Worm (Caenorhabditis elegans): ENCODE data around the gene sli-1.

Gene sli-1

DNA sequence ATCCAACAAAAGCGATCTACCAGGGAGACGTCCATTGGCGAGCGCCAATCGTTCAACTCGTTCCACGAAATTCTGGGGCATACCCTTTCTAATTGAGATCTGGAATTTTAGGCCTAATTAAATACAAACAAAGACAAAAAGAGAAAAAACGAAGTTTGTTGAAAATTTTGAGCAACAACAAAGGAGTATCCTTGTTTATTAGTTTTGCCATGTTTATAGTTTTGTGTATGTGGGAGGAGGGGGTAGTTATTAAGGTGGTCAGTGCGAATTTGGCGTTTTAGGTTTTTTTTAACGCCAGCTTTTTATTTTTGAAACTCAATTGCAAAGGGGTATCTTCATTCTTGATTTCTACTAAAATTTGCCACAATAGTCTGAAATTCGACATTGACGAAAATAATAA, 11.4 kb downstream of the sli-1 start, which contains the start of gene irk-2:
Gene irk-2, minus strand, starts transcription at position 101 of the 400 bp plus-strand sequence.
- no peak for TF ChIP-seq ama-1 (optimal IDR thresholded peaks at IDR 0.05)
- no peak for TF ChIP-seq tra-4 (tag; optimal IDR thresholded peaks at IDR 0.05)
- no peak for TF ChIP-seq F13C5.2 (tag; optimal IDR thresholded peaks at IDR 0.05)
- TF ChIP-seq ceh-36 (tag; optimal IDR thresholded peaks at IDR 0.05) = no peak
- no peak for TF ChIP-seq flt-1 (GFP tag; IDR thresholded peaks at IDR 0.05)
- no peak for TF ChIP-seq tbx-11 (GFP tag; IDR thresholded peaks at IDR 0.05)
- TF ChIP-seq hmg-4 (GFP tag; optimal IDR thresholded peaks at IDR 0.05) = no peak
- TF ChIP-seq scrt-1 (GFP tag; IDR thresholded peaks at IDR 0.05) = no peak
- TF ChIP-seq sea-1 (GFP tag; conservative IDR thresholded peaks at IDR 0.05) = no peak
- no peak for TF ChIP-seq B0310.2 (tag; optimal IDR thresholded peaks at IDR 0.05)

DNA sequence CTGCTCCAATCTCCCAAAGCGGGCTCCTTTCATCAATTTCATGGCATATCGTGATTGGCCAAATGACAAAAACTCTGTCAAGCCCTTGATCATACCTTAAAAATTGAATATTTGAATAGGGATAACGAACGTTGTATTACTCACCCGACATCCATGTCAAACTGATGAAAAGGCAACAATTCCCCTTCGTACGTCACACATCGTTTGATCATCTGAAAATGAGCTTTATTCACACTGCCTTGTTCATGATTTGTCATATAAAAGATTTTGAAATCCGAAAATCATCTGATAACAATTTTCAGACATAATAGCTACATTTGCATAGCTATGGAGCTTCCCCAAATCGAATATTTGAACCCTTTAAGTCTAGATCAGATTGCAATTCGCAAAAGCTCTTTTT, 19.3 kb downstream of the sli-1 start, which contains the start of gene M02A10.1:
Gene M02A10.1, plus strand, starts transcription at position 301 of the 400 bp plus-strand sequence.
- TF ChIP-seq hmg-4 (GFP tag; optimal IDR thresholded peaks at IDR 0.05) = no peak
- no peak for TF ChIP-seq flt-1 (GFP tag; IDR thresholded peaks at IDR 0.05)
- TF ChIP-seq tbx-11 (GFP tag; IDR thresholded peaks at IDR 0.05) = no peak
- no peak for TF ChIP-seq sea-1 (GFP tag; conservative IDR thresholded peaks at IDR 0.05)
- TF ChIP-seq scrt-1 (GFP tag; IDR thresholded peaks at IDR 0.05) = no peak
- no peak for TF ChIP-seq ets-7 (tag; optimal IDR thresholded peaks at IDR 0.05)
- no peak for TF ChIP-seq tra-4 (tag; optimal IDR thresholded peaks at IDR 0.05)
- no peak for TF ChIP-seq F13C5.2 (tag; optimal IDR thresholded peaks at IDR 0.05)
- no peak for TF ChIP-seq ama-1 (optimal IDR thresholded peaks at IDR 0.05)
- TF ChIP-seq hmbx-1 (tag; optimal IDR thresholded peaks at IDR 0.05) = no peak
- TF ChIP-seq pes-1 (GFP tag; IDR thresholded peaks at IDR 0.05) = no peak

DNA sequence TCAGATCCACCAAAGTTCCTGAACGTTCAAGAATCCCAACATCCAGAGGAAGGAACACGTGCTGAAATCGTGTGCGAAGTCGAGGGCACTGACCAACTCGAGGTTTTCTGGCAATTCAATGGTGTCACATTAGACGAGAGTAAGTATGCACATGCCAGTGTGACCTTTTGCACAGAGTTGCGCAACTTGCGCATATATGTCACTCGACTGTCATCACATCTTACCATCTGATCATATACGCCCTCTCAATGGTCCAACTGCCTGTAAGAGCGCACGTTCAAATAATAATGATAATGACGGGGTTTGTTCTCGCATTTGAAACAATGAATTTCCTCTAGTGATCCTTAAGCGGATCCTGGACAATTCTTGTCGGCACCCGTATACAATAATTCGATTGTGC, 29.5 kb downstream of the sli-1 start:
- TF ChIP-seq ceh-36 (tag; optimal IDR thresholded peaks at IDR 0.05) (no peak), ceh-13 (GFP tag; optimal IDR thresholded peaks at IDR 0.05) (no peak), hmbx-1 (tag; optimal IDR thresholded peaks at IDR 0.05) (no peak), pes-1 (GFP tag; IDR thresholded peaks at IDR 0.05) (no peak), aly-1 (tag; optimal IDR thresholded peaks at IDR 0.05) (no peak), hmg-4 (GFP tag; optimal IDR thresholded peaks at IDR 0.05) (no peak), B0310.2 (tag; optimal IDR thresholded peaks at IDR 0.05) (no peak), tbx-37 (GFP tag; conservative IDR thresholded peaks at IDR 0.05) (no peak), ama-1 (optimal IDR thresholded peaks at IDR 0.05) (no peak), hnd-1 (tag; optimal IDR thresholded peaks at IDR 0.05) (no peak), tbx-11 (GFP tag; IDR thresholded peaks at IDR 0.05) (no peak)

DNA sequence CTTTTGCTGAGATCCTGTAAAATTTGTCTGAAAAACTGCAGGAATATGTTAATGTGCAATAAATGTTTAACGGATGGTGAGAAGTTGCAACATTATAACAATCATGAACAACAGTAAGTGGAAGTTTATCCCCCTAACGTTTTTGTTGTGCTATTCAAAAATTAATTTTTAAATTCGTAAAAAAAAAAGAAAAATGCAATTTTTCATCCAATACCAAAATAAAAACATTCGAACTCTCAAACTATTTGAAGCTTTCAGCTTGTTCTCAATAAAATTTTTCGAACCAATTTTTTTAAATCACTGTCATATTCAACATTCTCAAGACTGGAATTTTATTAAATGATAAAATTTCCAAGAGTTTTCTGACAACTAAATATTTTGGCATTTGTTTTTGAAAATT, 34.2 kb downstream of the sli-1 start, which contains the start of gene ncam-1:
Gene ncam-1, plus strand, starts transcription at position 301 of the 400 bp plus-strand sequence.
- TF ChIP-seq tbx-37 (GFP tag; conservative IDR thresholded peaks at IDR 0.05) (no peak), scrt-1 (GFP tag; IDR thresholded peaks at IDR 0.05) (no peak), F13C5.2 (tag; optimal IDR thresholded peaks at IDR 0.05) (no peak), tbx-11 (GFP tag; IDR thresholded peaks at IDR 0.05) (no peak)

DNA sequence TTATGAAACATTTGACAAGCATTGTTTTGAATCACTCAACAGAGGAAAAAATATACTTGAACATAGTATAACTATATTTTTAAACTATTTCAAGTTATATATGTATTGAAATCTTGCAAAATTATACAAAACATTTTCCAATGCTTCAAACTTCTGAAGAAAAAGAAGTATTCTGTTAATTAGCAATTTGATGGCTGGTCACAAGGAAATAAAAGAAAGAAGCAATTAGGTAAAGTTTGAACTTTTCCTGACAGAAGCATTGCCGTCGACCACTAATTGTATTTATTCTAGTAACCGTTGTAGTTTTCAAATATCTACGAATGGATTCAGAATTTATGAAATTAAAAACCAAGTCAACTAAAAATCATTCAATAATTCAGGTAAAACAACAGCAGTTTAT, 37.2 kb downstream of the sli-1 start:
- no peak for TF ChIP-seq hmg-4 (GFP tag; optimal IDR thresholded peaks at IDR 0.05)
- TF ChIP-seq aly-1 (tag; optimal IDR thresholded peaks at IDR 0.05) = no peak
- no peak for TF ChIP-seq ets-7 (tag; optimal IDR thresholded peaks at IDR 0.05)
- no peak for TF ChIP-seq B0310.2 (tag; optimal IDR thresholded peaks at IDR 0.05)
- no peak for TF ChIP-seq tbx-37 (GFP tag; conservative IDR thresholded peaks at IDR 0.05)
- no peak for TF ChIP-seq flt-1 (GFP tag; IDR thresholded peaks at IDR 0.05)

DNA sequence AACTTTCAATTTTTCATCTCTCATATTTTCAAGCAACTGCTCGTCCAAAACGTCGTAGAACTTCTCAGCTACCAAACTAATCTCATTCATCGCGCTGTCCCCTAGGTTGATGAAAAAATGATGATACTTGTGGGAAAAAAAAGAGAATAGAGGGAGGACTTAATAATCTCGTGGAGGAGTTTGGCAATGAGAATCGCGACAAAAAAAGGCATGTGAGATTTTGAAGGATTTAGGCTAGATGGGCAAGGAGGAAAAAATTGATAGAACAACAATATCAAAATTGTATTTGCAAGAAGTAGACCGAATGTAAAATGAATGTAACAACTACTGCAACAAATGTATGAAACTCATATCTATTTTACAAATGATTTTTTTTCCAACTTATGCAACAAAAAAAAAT, 43.1 kb downstream of the sli-1 start, which contains the start of gene Y9C12A.1:
Gene Y9C12A.1, minus strand, starts transcription at position 101 of the 400 bp plus-strand sequence.
- TF ChIP-seq F13C5.2 (tag; optimal IDR thresholded peaks at IDR 0.05) = no peak
- TF ChIP-seq flt-1 (GFP tag; IDR thresholded peaks at IDR 0.05) = no peak
- no peak for TF ChIP-seq tbx-37 (GFP tag; conservative IDR thresholded peaks at IDR 0.05)
- no peak for TF ChIP-seq scrt-1 (GFP tag; IDR thresholded peaks at IDR 0.05)
- no peak for TF ChIP-seq tra-4 (tag; optimal IDR thresholded peaks at IDR 0.05)
- TF ChIP-seq aly-1 (tag; optimal IDR thresholded peaks at IDR 0.05) = no peak
- no peak for TF ChIP-seq hnd-1 (tag; optimal IDR thresholded peaks at IDR 0.05)
- TF ChIP-seq B0310.2 (tag; optimal IDR thresholded peaks at IDR 0.05) = no peak
- no peak for TF ChIP-seq ama-1 (optimal IDR thresholded peaks at IDR 0.05)
- TF ChIP-seq ceh-13 (GFP tag; optimal IDR thresholded peaks at IDR 0.05) = no peak
- TF ChIP-seq pes-1 (GFP tag; IDR thresholded peaks at IDR 0.05) = no peak
- no peak for TF ChIP-seq tbx-11 (GFP tag; IDR thresholded peaks at IDR 0.05)
- TF ChIP-seq hmg-4 (GFP tag; optimal IDR thresholded peaks at IDR 0.05) = no peak
- no peak for TF ChIP-seq sea-1 (GFP tag; conservative IDR thresholded peaks at IDR 0.05)
- no peak for TF ChIP-seq ets-7 (tag; optimal IDR thresholded peaks at IDR 0.05)
- no peak for TF ChIP-seq hmbx-1 (tag; optimal IDR thresholded peaks at IDR 0.05)
- TF ChIP-seq ceh-36 (tag; optimal IDR thresholded peaks at IDR 0.05) = no peak

DNA sequence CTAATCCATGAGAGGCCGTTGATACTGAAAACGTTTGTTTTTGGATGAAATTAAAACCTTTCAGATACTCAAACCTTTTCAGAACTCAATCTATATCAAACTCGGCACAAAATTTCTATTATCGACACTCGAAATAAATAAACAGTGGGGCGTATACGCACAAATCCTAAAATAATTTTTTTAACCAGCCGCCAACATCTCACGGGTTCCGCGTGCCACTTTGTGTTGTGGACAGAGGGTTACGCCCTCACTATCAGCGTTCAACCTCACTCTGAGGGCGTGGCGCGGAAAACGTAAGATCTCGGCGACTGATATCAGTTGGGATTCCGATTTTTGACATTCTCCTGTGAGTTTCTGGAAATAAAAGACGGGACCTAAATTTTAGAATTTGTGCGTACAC, 44.4 kb downstream of the sli-1 start:
- TF ChIP-seq hmg-4 (GFP tag; optimal IDR thresholded peaks at IDR 0.05) = no peak
- TF ChIP-seq scrt-1 (GFP tag; IDR thresholded peaks at IDR 0.05) = no peak
- TF ChIP-seq flt-1 (GFP tag; IDR thresholded peaks at IDR 0.05) = no peak
- TF ChIP-seq aly-1 (tag; optimal IDR thresholded peaks at IDR 0.05) = no peak
- no peak for TF ChIP-seq ceh-13 (GFP tag; optimal IDR thresholded peaks at IDR 0.05)
- TF ChIP-seq ets-7 (tag; optimal IDR thresholded peaks at IDR 0.05) = no peak
- TF ChIP-seq pes-1 (GFP tag; IDR thresholded peaks at IDR 0.05) = no peak
- TF ChIP-seq hmbx-1 (tag; optimal IDR thresholded peaks at IDR 0.05) = no peak
- no peak for TF ChIP-seq tra-4 (tag; optimal IDR thresholded peaks at IDR 0.05)
- no peak for TF ChIP-seq tbx-37 (GFP tag; conservative IDR thresholded peaks at IDR 0.05)
- no peak for TF ChIP-seq tbx-11 (GFP tag; IDR thresholded peaks at IDR 0.05)
- no peak for TF ChIP-seq F13C5.2 (tag; optimal IDR thresholded peaks at IDR 0.05)
- TF ChIP-seq ceh-36 (tag; optimal IDR thresholded peaks at IDR 0.05) = no peak
- no peak for TF ChIP-seq hnd-1 (tag; optimal IDR thresholded peaks at IDR 0.05)
- no peak for TF ChIP-seq ama-1 (optimal IDR thresholded peaks at IDR 0.05)

DNA sequence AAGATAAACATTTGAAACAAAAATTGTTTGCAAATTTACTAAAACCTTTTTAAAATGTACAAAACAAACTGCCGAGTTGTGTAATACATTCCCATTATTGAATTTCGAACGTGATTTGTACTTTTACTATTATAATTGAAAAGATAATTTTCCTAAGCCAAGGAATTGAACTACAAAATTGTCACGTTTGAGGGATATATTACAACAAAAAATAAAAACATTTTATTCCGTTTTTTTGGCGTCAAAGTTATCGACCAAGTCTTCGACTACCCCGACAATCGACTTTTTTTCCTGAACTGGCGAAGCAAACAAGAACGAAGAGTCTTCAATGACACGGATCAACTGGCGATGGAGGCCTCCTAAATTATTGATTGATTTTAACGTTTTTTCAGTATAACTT, 44.8 kb downstream of the sli-1 start, which contains the start of gene T19D7.7:
Gene T19D7.7, minus strand, starts transcription at position 101 of the 400 bp plus-strand sequence.
- TF ChIP-seq ets-7 (tag; optimal IDR thresholded peaks at IDR 0.05) = no peak
- no peak for TF ChIP-seq tra-4 (tag; optimal IDR thresholded peaks at IDR 0.05)
- no peak for TF ChIP-seq tbx-37 (GFP tag; conservative IDR thresholded peaks at IDR 0.05)
- TF ChIP-seq ceh-36 (tag; optimal IDR thresholded peaks at IDR 0.05) = no peak
- TF ChIP-seq scrt-1 (GFP tag; IDR thresholded peaks at IDR 0.05) = no peak
- no peak for TF ChIP-seq aly-1 (tag; optimal IDR thresholded peaks at IDR 0.05)
- no peak for TF ChIP-seq hmg-4 (GFP tag; optimal IDR thresholded peaks at IDR 0.05)
- no peak for TF ChIP-seq hmbx-1 (tag; optimal IDR thresholded peaks at IDR 0.05)
- no peak for TF ChIP-seq flt-1 (GFP tag; IDR thresholded peaks at IDR 0.05)
- no peak for TF ChIP-seq sea-1 (GFP tag; conservative IDR thresholded peaks at IDR 0.05)
- no peak for TF ChIP-seq tbx-11 (GFP tag; IDR thresholded peaks at IDR 0.05)
- TF ChIP-seq hnd-1 (tag; optimal IDR thresholded peaks at IDR 0.05) = no peak
- TF ChIP-seq pes-1 (GFP tag; IDR thresholded peaks at IDR 0.05) = no peak
- TF ChIP-seq B0310.2 (tag; optimal IDR thresholded peaks at IDR 0.05) = no peak
- TF ChIP-seq F13C5.2 (tag; optimal IDR thresholded peaks at IDR 0.05) = no peak
- TF ChIP-seq ama-1 (optimal IDR thresholded peaks at IDR 0.05) = no peak
- TF ChIP-seq ceh-13 (GFP tag; optimal IDR thresholded peaks at IDR 0.05) = no peak
